Worm (Caenorhabditis elegans) whole organism, L3 larva: ENCODE results near the gene ets-7.

ENCODE experiments used
- R02D3.7 ChIP-seq: fragments of 150-350 bp; optimal IDR thresholded peaks from 2 replicates; lab custom pipeline; 2014; ENCODE audit warnings: missing biosample characterization, missing genetic modification characterization
- ZK546.5 ChIP-seq: sonication (generic microtip); optimal IDR thresholded peaks from 2 replicates; lab custom pipeline; 2017; ENCODE audit warnings: missing biosample characterization, missing genetic modification characterization
- aly-2 ChIP-seq: fragments of 150-350 bp; optimal IDR thresholded peaks from 2 replicates; lab custom pipeline; 2014; ENCODE audit warnings: missing biosample characterization, missing genetic modification characterization
- ceh-16 ChIP-seq: sonication (generic microtip); optimal IDR thresholded peaks from 2 replicates; lab custom pipeline; 2017; ENCODE audit warnings: missing biosample characterization, missing genetic modification characterization
- ceh-28 ChIP-seq: fragments of 150-350 bp; optimal IDR thresholded peaks from 2 replicates; lab custom pipeline; 2014; ENCODE audit warnings: missing biosample characterization, missing genetic modification reagents, missing genetic modification characterization
- ceh-82 ChIP-seq: fragments of 150-350 bp; optimal IDR thresholded peaks from 2 replicates; lab custom pipeline; 2014; ENCODE audit warnings: missing biosample characterization, missing genetic modification characterization
- ceh-9 ChIP-seq: sonication (generic microtip); optimal IDR thresholded peaks from 2 replicates; lab custom pipeline; 2018; ENCODE audit warnings: missing biosample characterization, missing genetic modification characterization
- daf-12 ChIP-seq: fragments of 150-350 bp; optimal IDR thresholded peaks from 2 replicates; lab custom pipeline; 2014; ENCODE audit warnings: missing biosample characterization, missing genetic modification reagents, missing genetic modification characterization
- egl-27 ChIP-seq: sonication (generic microtip); optimal IDR thresholded peaks from 4 replicates; lab custom pipeline; 2017; ENCODE audit warnings: missing biosample characterization, missing genetic modification reagents, missing genetic modification characterization
- egl-5 ChIP-seq: fragments of 150-350 bp; optimal IDR thresholded peaks from 2 replicates; lab custom pipeline; 2017; ENCODE audit warnings: missing biosample characterization, missing genetic modification reagents, missing genetic modification characterization, inconsistent platforms
- elt-1 ChIP-seq: fragments of 150-350 bp; optimal IDR thresholded peaks from 2 replicates; lab custom pipeline; 2014; ENCODE audit warnings: missing biosample characterization, missing genetic modification characterization
- elt-2 ChIP-seq: sonication (generic microtip); optimal IDR thresholded peaks from 2 replicates; lab custom pipeline; 2016; ENCODE audit warnings: missing genetic modification reagents, mild to moderate bottlenecking, missing genetic modification characterization, missing compliant biosample characterization
- elt-3 ChIP-seq, 3 experiments: fragments of 150-350 bp in 1 of 3; sonication (generic microtip) in 2 of 3; optimal IDR thresholded peaks; 2 replicates in 2 of 3; 4 replicates in 1 of 3; lab custom pipeline; 2014 to 2017; ENCODE audit warnings: missing biosample characterization in 3 of 3, missing genetic modification characterization in 3 of 3
- fkh-10 ChIP-seq: sonication (generic microtip); optimal IDR thresholded peaks from 2 replicates; lab custom pipeline; 2017; ENCODE audit warnings: missing biosample characterization, missing genetic modification reagents, missing genetic modification characterization
- fkh-2 ChIP-seq: fragments of 150-350 bp; optimal IDR thresholded peaks from 2 replicates; lab custom pipeline; 2014; ENCODE audit warnings: missing biosample characterization, missing genetic modification reagents, missing genetic modification characterization
- fos-1 ChIP-seq: fragments of 150-350 bp; optimal IDR thresholded peaks from 2 replicates; lab custom pipeline; 2014; ENCODE audit warnings: missing biosample characterization, missing genetic modification characterization
- jun-1 ChIP-seq: fragments of 150-350 bp; optimal IDR thresholded peaks from 2 replicates; lab custom pipeline; 2014; ENCODE audit warnings: missing biosample characterization, missing genetic modification reagents, missing genetic modification characterization
- lin-15B ChIP-seq: fragments of 150-350 bp; optimal IDR thresholded peaks from 2 replicates; lab custom pipeline; 2014; ENCODE audit warnings: missing biosample characterization, missing genetic modification characterization
- lin-39 ChIP-seq: fragments of 150-350 bp; optimal IDR thresholded peaks from 2 replicates; lab custom pipeline; 2018; ENCODE audit warnings: missing biosample characterization, missing genetic modification reagents, missing genetic modification characterization
- mdl-1 ChIP-seq: fragments of 150-350 bp; optimal IDR thresholded peaks from 2 replicates; lab custom pipeline; 2014; ENCODE audit warnings: missing biosample characterization, missing genetic modification characterization
- nfya-1 ChIP-seq: sonication (generic microtip); optimal IDR thresholded peaks from 2 replicates; lab custom pipeline; 2017; ENCODE audit warnings: missing genetic modification characterization, mild to moderate bottlenecking, missing compliant biosample characterization, antibody characterized with exemption, moderate library complexity; ENCODE audit not compliant: insufficient read depth
- nhr-11 ChIP-seq: fragments of 150-350 bp; optimal IDR thresholded peaks from 2 replicates; lab custom pipeline; 2014; ENCODE audit warnings: missing biosample characterization, missing genetic modification characterization
- nhr-12 ChIP-seq: fragments of 150-350 bp; optimal IDR thresholded peaks from 2 replicates; lab custom pipeline; 2014; ENCODE audit warnings: missing biosample characterization, missing genetic modification characterization
- nhr-25 ChIP-seq: sonication (generic microtip); optimal IDR thresholded peaks from 2 replicates; lab custom pipeline; 2017; ENCODE audit warnings: missing biosample characterization, missing genetic modification characterization
- nhr-28 ChIP-seq: fragments of 150-350 bp; optimal IDR thresholded peaks from 2 replicates; lab custom pipeline; 2014; ENCODE audit warnings: missing biosample characterization, missing genetic modification characterization
- nhr-43 ChIP-seq: sonication (generic microtip); optimal IDR thresholded peaks from 2 replicates; lab custom pipeline; 2016; ENCODE audit warnings: mild to moderate bottlenecking, missing genetic modification characterization, missing compliant biosample characterization; ENCODE audit not compliant: poor library complexity, severe bottlenecking
- nhr-76 ChIP-seq: fragments of 150-350 bp; sonication (generic microtip); optimal IDR thresholded peaks from 5 replicates; lab custom pipeline; 2014; ENCODE audit warnings: missing biosample characterization, missing genetic modification characterization
- pqm-1 ChIP-seq: fragments of 150-350 bp; optimal IDR thresholded peaks from 2 replicates; lab custom pipeline; 2017; ENCODE audit warnings: missing biosample characterization, missing genetic modification characterization, inconsistent platforms
- sea-2 ChIP-seq: fragments of 150-350 bp; sonication (generic microtip); optimal IDR thresholded peaks from 4 replicates; lab custom pipeline; 2014; ENCODE audit warnings: missing biosample characterization, missing genetic modification reagents, missing genetic modification characterization
- skn-1 ChIP-seq: fragments of 150-350 bp; optimal IDR thresholded peaks from 2 replicates; lab custom pipeline; 2014; ENCODE audit warnings: missing biosample characterization, missing genetic modification characterization
- zag-1 ChIP-seq: fragments of 150-350 bp; optimal IDR thresholded peaks from 2 replicates; lab custom pipeline; 2014; ENCODE audit warnings: missing biosample characterization, missing genetic modification characterization

Gene ets-7

DNA sequence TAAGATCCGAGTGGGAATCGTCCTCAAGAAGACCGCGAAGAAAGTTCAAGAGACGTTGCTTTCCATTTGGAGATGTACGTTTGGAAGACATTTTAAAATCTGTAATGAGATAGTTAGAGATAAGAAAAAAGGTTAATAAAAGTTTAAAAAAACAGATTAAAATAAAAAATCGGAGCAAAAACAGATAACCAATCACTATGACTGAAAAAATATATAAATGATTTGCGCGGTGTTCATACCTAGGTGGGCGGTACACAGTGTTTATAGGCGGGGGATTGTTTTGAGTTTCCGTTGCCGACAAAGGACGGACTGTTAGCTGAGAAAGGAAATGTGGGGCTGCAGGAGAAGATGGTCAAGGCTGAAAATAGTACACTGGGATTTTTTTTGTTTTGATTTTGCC is at the start of gene ets-7:
ets-7 (minus strand) TSS at position 101 of the 400 bp plus-strand sequence.
- no peak for TF ChIP-seq ceh-16 (tag; lab: Kevin White, UChicago)
- no peak for TF ChIP-seq zag-1 (tag; lab: Kevin White, UChicago)
- TF ChIP-seq ceh-9 (tag; lab: Kevin White, UChicago): no peak
- TF ChIP-seq nhr-28: no peak
- TF ChIP-seq, all 47 proteins: peak for 0

DNA sequence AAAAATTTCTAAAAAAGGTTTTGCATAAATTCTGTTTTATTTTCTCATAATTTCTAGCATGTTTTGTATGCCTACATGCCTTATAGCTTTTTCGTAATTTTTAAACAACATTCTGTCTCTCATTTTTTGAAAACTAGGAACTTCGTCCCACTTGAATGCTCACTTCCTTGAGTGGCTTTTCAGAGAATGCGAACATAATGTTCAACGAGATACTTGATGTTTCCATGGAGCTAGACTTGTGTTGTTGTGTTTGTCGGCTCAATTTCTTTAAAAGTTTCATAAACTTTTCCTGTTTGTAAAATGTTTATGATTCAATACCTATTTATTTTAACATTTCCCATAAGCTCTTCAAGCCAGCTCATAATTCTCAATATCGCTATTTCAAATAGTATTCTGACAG is 46.3 kb upstream of the ets-7 start, which contains the start of gene clec-213:
clec-213 (plus strand) TSS at position 301 of the 400 bp plus-strand sequence.
- TF ChIP-seq ceh-9 (tag; lab: Kevin White, UChicago) (no peak), mdl-1 (no peak), nhr-11 (tag; lab: Kevin White, UChicago) (no peak), lin-39 (no peak), pqm-1 (tag; lab: Kevin White, UChicago) (no peak), egl-27 (tag; lab: Kevin White, UChicago) (no peak), nhr-12 (tag; lab: Kevin White, UChicago) (no peak), nfya-1 (tag; lab: Kevin White, UChicago) (no peak), ZK546.5 (tag; lab: Kevin White, UChicago) (no peak), zag-1 (tag; lab: Kevin White, UChicago) (no peak)

DNA sequence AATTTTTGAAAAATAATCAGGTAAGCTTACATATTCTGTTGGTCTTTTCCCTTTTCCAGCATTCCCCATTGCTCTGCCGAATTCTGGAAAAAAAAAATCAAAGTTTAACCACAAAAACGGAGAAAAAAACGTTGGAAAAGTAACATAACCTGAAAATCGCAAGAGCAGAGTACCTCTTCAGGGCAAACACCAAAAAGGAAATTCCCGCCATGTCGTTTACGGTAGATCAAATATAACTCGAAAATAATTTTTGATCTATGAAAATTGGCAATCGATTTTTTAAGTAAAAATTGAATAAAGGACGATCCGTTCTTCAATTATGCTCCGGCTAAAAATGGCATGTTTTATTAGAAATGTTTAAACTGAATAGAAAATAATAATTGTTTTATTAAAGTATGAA is 44.8 kb upstream of the ets-7 start, which contains the start of gene C50E3.11:
C50E3.11 (minus strand) TSS at position 83 of the 400 bp plus-strand sequence.
- no peak for TF ChIP-seq lin-15B (tag; lab: Kevin White, UChicago)
- TF ChIP-seq sea-2 (GFP tag; lab: Kevin White, UChicago): no peak
- no peak for TF ChIP-seq ceh-16 (tag; lab: Kevin White, UChicago)
- no peak for TF ChIP-seq elt-3 (tag; optimal IDR thresholded peaks at IDR 0.05; lab: Kevin White, UChicago)
- no peak for TF ChIP-seq nhr-43 (tag; lab: Kevin White, UChicago)
- TF ChIP-seq, all 47 proteins: peak for 0

DNA sequence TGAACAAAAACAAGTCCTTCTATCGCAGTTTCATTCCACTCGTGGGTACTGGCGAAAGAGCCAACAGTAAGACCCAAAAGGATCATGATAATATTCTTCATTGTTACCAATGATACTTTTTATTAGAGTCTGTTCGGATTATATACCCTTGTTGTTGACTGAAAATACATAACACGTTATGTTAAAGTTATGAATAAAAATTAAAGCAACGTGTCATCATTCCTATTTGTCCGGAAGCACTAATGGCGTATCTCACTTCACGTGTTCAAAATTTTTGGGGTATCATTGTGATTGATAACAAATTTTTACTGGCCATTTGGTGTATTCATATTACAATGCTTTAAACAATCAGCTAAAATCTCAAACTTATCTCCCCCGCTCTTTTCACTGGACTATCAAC is 42.9 kb upstream of the ets-7 start, which contains the start of gene scl-26:
scl-26 (minus strand) TSS at position 101 of the 400 bp plus-strand sequence.
- TF ChIP-seq ceh-16 (tag; lab: Kevin White, UChicago): no peak
- no peak for TF ChIP-seq fkh-2 (tag; lab: Kevin White, UChicago)
- TF ChIP-seq elt-1 (tag; lab: Kevin White, UChicago): no peak
- TF ChIP-seq lin-15B (tag; lab: Kevin White, UChicago): no peak
- no peak for TF ChIP-seq fkh-10 (GFP tag; lab: Kevin White, UChicago)
- TF ChIP-seq nhr-76 (tag; lab: Kevin White, UChicago): no peak
- TF ChIP-seq nfya-1 (tag; lab: Kevin White, UChicago): no peak
- TF ChIP-seq ceh-28 (tag; lab: Kevin White, UChicago): no peak
- TF ChIP-seq nhr-25: no peak

DNA sequence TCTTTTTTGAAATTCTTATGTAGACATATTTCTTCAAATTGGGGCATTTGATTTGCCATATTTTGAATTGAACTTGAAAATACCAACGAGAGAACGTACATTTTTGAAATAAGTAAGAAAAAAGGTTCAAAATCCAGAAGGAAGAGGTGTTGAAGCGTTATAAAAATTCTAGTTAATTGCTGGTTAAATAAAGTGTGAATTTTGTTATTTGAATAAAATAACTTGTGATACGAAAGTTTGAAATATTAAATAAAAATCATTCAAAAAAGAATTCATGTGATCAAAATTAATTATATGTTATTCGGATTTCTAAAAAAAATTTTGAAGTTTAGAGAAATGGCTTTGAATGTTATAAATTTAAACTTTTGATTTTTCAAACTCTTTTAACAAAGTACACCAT is 41.6 kb upstream of the ets-7 start, which contains the start of gene C50E3.9:
C50E3.9 (minus strand) TSS at position 101 of the 400 bp plus-strand sequence.
- TF ChIP-seq aly-2 (tag; lab: Kevin White, UChicago): no peak
- TF ChIP-seq fos-1 (tag; lab: Kevin White, UChicago): no peak
- TF ChIP-seq nhr-76 (tag; lab: Kevin White, UChicago): no peak
- TF ChIP-seq sea-2 (GFP tag; lab: Kevin White, UChicago): no peak
- no peak for TF ChIP-seq egl-27 (tag; lab: Kevin White, UChicago)
- TF ChIP-seq elt-2 (tag; lab: Kevin White, UChicago): no peak
- no peak for TF ChIP-seq mdl-1
- TF ChIP-seq daf-12 (tag; lab: Kevin White, UChicago): no peak
- TF ChIP-seq skn-1 (tag; lab: Kevin White, UChicago): no peak
- no peak for TF ChIP-seq elt-1 (tag; lab: Kevin White, UChicago)
- TF ChIP-seq egl-5 (tag; lab: Kevin White, UChicago): no peak
- no peak for TF ChIP-seq elt-3 (tag; optimal IDR thresholded peaks at IDR 0.05; lab: Kevin White, UChicago)
- TF ChIP-seq nfya-1 (tag; lab: Kevin White, UChicago): no peak
- TF ChIP-seq ZK546.5 (tag; lab: Kevin White, UChicago): no peak
- no peak for TF ChIP-seq ceh-9 (tag; lab: Kevin White, UChicago)

DNA sequence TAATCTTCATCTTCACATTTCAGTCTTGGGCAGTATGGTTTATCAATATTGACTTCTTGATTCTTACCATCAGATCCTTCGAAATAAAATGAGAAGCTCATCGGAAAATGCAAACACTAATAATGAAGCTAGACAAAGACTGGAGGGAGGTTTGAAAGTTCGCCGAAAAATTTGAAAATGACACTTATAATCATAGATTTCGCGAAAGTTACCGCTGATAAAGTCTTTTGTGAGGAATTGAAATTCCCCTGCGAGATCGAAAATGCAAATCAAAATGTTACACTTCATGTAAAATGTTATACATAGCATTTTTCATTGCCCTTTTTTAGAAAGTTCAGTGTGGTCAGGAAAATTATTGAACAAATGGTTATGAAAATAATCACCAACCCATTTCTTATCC is 39.7 kb upstream of the ets-7 start, which contains the start of gene C50E3.7:
C50E3.7 (minus strand) TSS at position 101 of the 400 bp plus-strand sequence.
- no peak for TF ChIP-seq pqm-1 (tag; lab: Kevin White, UChicago)
- TF ChIP-seq fos-1 (tag; lab: Kevin White, UChicago): no peak
- no peak for TF ChIP-seq jun-1 (tag; lab: Kevin White, UChicago)
- no peak for TF ChIP-seq egl-5 (tag; lab: Kevin White, UChicago)
- TF ChIP-seq elt-2 (tag; lab: Kevin White, UChicago): no peak
- no peak for TF ChIP-seq R02D3.7 (tag; lab: Kevin White, UChicago)
- TF ChIP-seq egl-27 (tag; lab: Kevin White, UChicago): no peak
- TF ChIP-seq ceh-82 (tag; lab: Kevin White, UChicago): no peak
- TF ChIP-seq nhr-12 (tag; lab: Kevin White, UChicago): no peak
